Worm (Caenorhabditis elegans) whole organism, L3 larva: ENCODE results near the gene fbxb-106.

Source experiments
- egl-27 ChIP-seq: sonication (generic microtip); optimal IDR thresholded peaks from 4 replicates; lab custom pipeline; 2017; ENCODE audit warnings: missing biosample characterization, missing genetic modification reagents, missing genetic modification characterization
- lin-39 ChIP-seq: fragments of 150-350 bp; optimal IDR thresholded peaks from 2 replicates; lab custom pipeline; 2018; ENCODE audit warnings: missing biosample characterization, missing genetic modification reagents, missing genetic modification characterization
- nhr-237 ChIP-seq: fragments of 150-350 bp; optimal IDR thresholded peaks from 2 replicates; lab custom pipeline; 2014; ENCODE audit warnings: missing biosample characterization, missing genetic modification characterization
- nhr-77 ChIP-seq: fragments of 150-350 bp; optimal IDR thresholded peaks from 2 replicates; lab custom pipeline; 2014; ENCODE audit warnings: missing biosample characterization, missing genetic modification characterization
- sea-2 ChIP-seq: fragments of 150-350 bp; sonication (generic microtip); optimal IDR thresholded peaks from 4 replicates; lab custom pipeline; 2014; ENCODE audit warnings: missing biosample characterization, missing genetic modification reagents, missing genetic modification characterization
- snpc-4 ChIP-seq: fragments of 150-350 bp; optimal IDR thresholded peaks from 2 replicates; lab custom pipeline; 2014; ENCODE audit warnings: missing biosample characterization, missing genetic modification characterization
- unc-62 ChIP-seq: fragments of 150-350 bp; sonication (generic microtip); optimal IDR thresholded peaks from 4 replicates; lab custom pipeline; 2014; ENCODE audit warnings: missing biosample characterization, missing genetic modification reagents, missing genetic modification characterization
- ztf-11 ChIP-seq: fragments of 150-350 bp; optimal IDR thresholded peaks from 2 replicates; lab custom pipeline; 2014; ENCODE audit warnings: missing biosample characterization, missing genetic modification characterization

- no peak for TF ChIP-seq egl-27 (tag; lab: Kevin White, UChicago)
- no peak for TF ChIP-seq lin-39 (tag; lab: Kevin White, UChicago)
- no peak for TF ChIP-seq ztf-11 (tag; lab: Kevin White, UChicago)
- no peak for TF ChIP-seq nhr-77 (tag; lab: Kevin White, UChicago)
- no peak for TF ChIP-seq unc-62 (GFP tag; lab: Kevin White, UChicago)
- no peak for TF ChIP-seq snpc-4 (tag; lab: Kevin White, UChicago)
- TF ChIP-seq nhr-237 (tag; lab: Kevin White, UChicago): no peak
- no peak for TF ChIP-seq sea-2 (GFP tag; lab: Kevin White, UChicago)
Observed at ce11 chrII:2805566-2805965, 43.4 kb downstream of the fbxb-106 start.
